Fruit fly (Drosophila melanogaster) whole organism, embryonic: Measurements from ENCODE around the gene CG11596.

ENCODE experiments used
- Atf3 ChIP-seq: fragments of 200-800 bp; sonication (Bioruptor generic); optimal IDR thresholded peaks from 3 replicates; lab custom pipeline; 2016; ENCODE audit warnings: missing biosample characterization, missing genetic modification characterization
- Atf6 ChIP-seq: fragments of 200-800 bp; sonication (Bioruptor generic); IDR thresholded peaks from 2 replicates; pipeline ENCODE4 v1.3.6; 2022; ENCODE audit warnings: missing biosample characterization, missing genetic modification characterization
- B-H2 ChIP-seq: fragments of 200-800 bp; sonication (Bioruptor generic); optimal IDR thresholded peaks from 2 replicates; lab custom pipeline; 2018; ENCODE audit warnings: missing biosample characterization, mild to moderate bottlenecking, missing genetic modification characterization
- BtbVII ChIP-seq: fragments of 200-800 bp; sonication (Bioruptor generic); optimal IDR thresholded peaks from 3 replicates; lab custom pipeline; 2017; ENCODE audit warnings: missing biosample characterization, mild to moderate bottlenecking, missing genetic modification characterization
- CG10147 ChIP-seq: fragments of 200-800 bp; sonication (Bioruptor generic); optimal IDR thresholded peaks from 2 replicates; lab custom pipeline; 2019; ENCODE audit warnings: missing biosample characterization, mild to moderate bottlenecking, missing genetic modification characterization, moderate library complexity
- CG10979 ChIP-seq: fragments of 200-800 bp; sonication (Bioruptor generic); optimal IDR thresholded peaks from 2 replicates; lab custom pipeline; 2018; ENCODE audit warnings: missing biosample characterization, mild to moderate bottlenecking, missing genetic modification characterization, moderate library complexity
- CG11696 ChIP-seq: fragments of 200-800 bp; sonication (Bioruptor generic); IDR thresholded peaks from 2 replicates; pipeline ENCODE4 v1.3.6; 2022; ENCODE audit warnings: missing biosample characterization, missing genetic modification characterization
- CG12391 ChIP-seq: fragments of 200-800 bp; sonication (Bioruptor generic); optimal IDR thresholded peaks from 3 replicates; lab custom pipeline; 2018; ENCODE audit warnings: missing biosample characterization, mild to moderate bottlenecking, missing genetic modification characterization, moderate library complexity
- CG12942 ChIP-seq: fragments of 200-800 bp; sonication (Bioruptor generic); optimal IDR thresholded peaks from 3 replicates; lab custom pipeline; 2016; ENCODE audit warnings: missing biosample characterization, missing genetic modification characterization
- CG13287 ChIP-seq: fragments of 200-800 bp; sonication (Bioruptor generic); IDR thresholded peaks from 2 replicates; pipeline ENCODE4 v1.3.6; 2022; ENCODE audit warnings: missing biosample characterization, missing genetic modification characterization; ENCODE audit not compliant: partially characterized antibody
- CG15011 ChIP-seq: fragments of 200-800 bp; sonication (Bioruptor generic); optimal IDR thresholded peaks from 3 replicates; lab custom pipeline; 2018; ENCODE audit warnings: missing biosample characterization, mild to moderate bottlenecking, missing genetic modification characterization
- CG1602 ChIP-seq: fragments of 200-800 bp; sonication (Bioruptor generic); optimal IDR thresholded peaks from 3 replicates; lab custom pipeline; 2016; ENCODE audit warnings: missing biosample characterization, missing genetic modification characterization
- CG17829 ChIP-seq: fragments of 200-800 bp; optimal IDR thresholded peaks from 2 replicates; lab custom pipeline; 2019; ENCODE audit warnings: missing biosample characterization, mild to moderate bottlenecking, missing genetic modification characterization, moderate library complexity
- CG18011 ChIP-seq: fragments of 200-800 bp; sonication (Bioruptor generic); optimal IDR thresholded peaks from 2 replicates; lab custom pipeline; 2017; ENCODE audit warnings: missing biosample characterization, missing genetic modification characterization, mild to moderate bottlenecking, moderate library complexity, missing genotype
- CG2712 ChIP-seq: fragments of 200-800 bp; optimal IDR thresholded peaks from 3 replicates; lab custom pipeline; 2019; ENCODE audit warnings: missing biosample characterization, mild to moderate bottlenecking, missing genetic modification characterization, moderate library complexity
- CG3065 ChIP-seq: fragments of 200-800 bp; sonication (Bioruptor generic); optimal IDR thresholded peaks from 2 replicates; lab custom pipeline; 2016; ENCODE audit warnings: missing biosample characterization, missing genetic modification characterization
- CG31365 ChIP-seq: fragments of 200-800 bp; sonication (Bioruptor generic); optimal IDR thresholded peaks from 2 replicates; lab custom pipeline; 2018; ENCODE audit warnings: missing biosample characterization, mild to moderate bottlenecking, missing genetic modification characterization
- CG3163 ChIP-seq: fragments of 200-800 bp; sonication (Bioruptor generic); optimal IDR thresholded peaks from 3 replicates; lab custom pipeline; 2016; ENCODE audit warnings: missing biosample characterization, missing genetic modification characterization
- CG34224 ChIP-seq: fragments of 200-800 bp; sonication (Bioruptor generic); IDR thresholded peaks from 3 replicates; pipeline ENCODE4 v1.3.6; 2022; ENCODE audit warnings: missing biosample characterization, missing genetic modification characterization; ENCODE audit not compliant: partially characterized antibody
- CG4282 ChIP-seq: fragments of 200-800 bp; sonication (Bioruptor generic); optimal IDR thresholded peaks from 2 replicates; lab custom pipeline; 2016; ENCODE audit warnings: missing biosample characterization, missing genetic modification characterization
- CG7786 ChIP-seq: fragments of 200-800 bp; sonication (Bioruptor generic); optimal IDR thresholded peaks from 2 replicates; lab custom pipeline; 2016; ENCODE audit warnings: missing biosample characterization, missing genetic modification characterization
- CG8359 ChIP-seq: fragments of 200-800 bp; sonication (Bioruptor generic); optimal IDR thresholded peaks from 2 replicates; lab custom pipeline; 2017; ENCODE audit warnings: missing biosample characterization, mild to moderate bottlenecking, missing genetic modification characterization, borderline replicate concordance
- CG9876 ChIP-seq: fragments of 200-800 bp; sonication (Bioruptor generic); optimal IDR thresholded peaks from 2 replicates; lab custom pipeline; 2016; ENCODE audit warnings: missing biosample characterization, missing genetic modification characterization
- Camta ChIP-seq: fragments of 200-800 bp; sonication (Bioruptor generic); optimal IDR thresholded peaks from 2 replicates; lab custom pipeline; 2016; ENCODE audit warnings: missing biosample characterization, missing genetic modification characterization
- Chrac-16 ChIP-seq: fragments of 200-800 bp; sonication (Bioruptor generic); optimal IDR thresholded peaks from 3 replicates; lab custom pipeline; 2016; ENCODE audit warnings: missing biosample characterization, missing genetic modification characterization
- CrebB ChIP-seq: fragments of 200-800 bp; sonication (Bioruptor generic); optimal IDR thresholded peaks from 3 replicates; lab custom pipeline; 2018; ENCODE audit warnings: missing biosample characterization, mild to moderate bottlenecking, missing genetic modification characterization
- D19A ChIP-seq: fragments of 200-800 bp; optimal IDR thresholded peaks from 3 replicates; lab custom pipeline; 2019; ENCODE audit warnings: missing biosample characterization, mild to moderate bottlenecking, missing genetic modification characterization, moderate library complexity
- Dad ChIP-seq: fragments of 200-800 bp; sonication (Bioruptor generic); optimal IDR thresholded peaks from 3 replicates; lab custom pipeline; 2016; ENCODE audit warnings: missing biosample characterization, missing genetic modification characterization
- Dref ChIP-seq: fragments of 200-800 bp; sonication (Bioruptor generic); IDR thresholded peaks from 2 replicates; pipeline ENCODE4 v1.3.6; 2022; ENCODE audit warnings: missing biosample characterization, missing genetic modification characterization
- GATAe ChIP-seq: fragments of 200-800 bp; sonication (Bioruptor generic); conservative IDR thresholded peaks from 2 replicates; pipeline ENCODE4 v1.3.6; 2022; ENCODE audit warnings: missing biosample characterization, missing genetic modification characterization
- Gsc ChIP-seq: fragments of 200-800 bp; sonication (Bioruptor generic); IDR thresholded peaks from 2 replicates; pipeline ENCODE4 v1.3.6; 2022; ENCODE audit warnings: missing biosample characterization, missing genetic modification characterization
- Hr3 ChIP-seq: fragments of 200-800 bp; sonication (Bioruptor generic); optimal IDR thresholded peaks from 3 replicates; lab custom pipeline; 2016; ENCODE audit warnings: missing biosample characterization, missing genetic modification characterization
- Nf-YC ChIP-seq: fragments of 200-800 bp; optimal IDR thresholded peaks from 3 replicates; lab custom pipeline; 2019; ENCODE audit warnings: missing biosample characterization, mild to moderate bottlenecking, missing genetic modification characterization, moderate library complexity
- Rx ChIP-seq: fragments of 200-800 bp; sonication (Bioruptor generic); IDR thresholded peaks from 2 replicates; pipeline ENCODE4 v1.3.6; 2022; ENCODE audit warnings: missing biosample characterization, missing genetic modification characterization
- Sry-β ChIP-seq: fragments of 200-800 bp; sonication (Bioruptor generic); optimal IDR thresholded peaks from 2 replicates; lab custom pipeline; 2018; ENCODE audit warnings: missing biosample characterization, mild to moderate bottlenecking, missing genetic modification characterization, moderate library complexity
- Sry-δ ChIP-seq: fragments of 200-800 bp; sonication (Bioruptor generic); optimal IDR thresholded peaks from 2 replicates; lab custom pipeline; 2016; ENCODE audit warnings: missing biosample characterization, missing genetic modification characterization
- ab ChIP-seq: fragments of 200-800 bp; sonication (Bioruptor generic); optimal IDR thresholded peaks from 2 replicates; lab custom pipeline; 2016; ENCODE audit warnings: missing biosample characterization, missing genetic modification characterization
- bbx ChIP-seq: fragments of 200-800 bp; sonication (Bioruptor generic); IDR thresholded peaks from 2 replicates; pipeline ENCODE4 v1.3.6; 2022; ENCODE audit warnings: missing biosample characterization, missing genetic modification characterization; ENCODE audit not compliant: partially characterized antibody
- cas ChIP-seq: fragments of 200-800 bp; sonication (Bioruptor generic); IDR thresholded peaks from 2 replicates; pipeline ENCODE4 v1.3.6; 2022; ENCODE audit warnings: missing biosample characterization, missing genetic modification characterization
- dimm ChIP-seq: fragments of 200-800 bp; sonication (Bioruptor generic); IDR thresholded peaks from 2 replicates; pipeline ENCODE4 v1.3.6; 2022; ENCODE audit warnings: missing biosample characterization, missing genetic modification characterization
- grau ChIP-seq: fragments of 200-800 bp; optimal IDR thresholded peaks from 3 replicates; lab custom pipeline; 2019; ENCODE audit warnings: missing biosample characterization, mild to moderate bottlenecking, missing genetic modification characterization, moderate library complexity
- ham ChIP-seq: fragments of 200-800 bp; sonication (Bioruptor generic); IDR thresholded peaks from 2 replicates; pipeline ENCODE4 v1.3.6; 2022; ENCODE audit warnings: missing biosample characterization, missing genetic modification characterization
- kni ChIP-seq: fragments of 200-800 bp; sonication (Bioruptor generic); optimal IDR thresholded peaks from 3 replicates; lab custom pipeline; 2017; ENCODE audit warnings: mild to moderate bottlenecking, missing biosample characterization, missing genetic modification reagents, missing genetic modification characterization
- mirr ChIP-seq: fragments of 200-800 bp; sonication (Bioruptor generic); optimal IDR thresholded peaks from 3 replicates; lab custom pipeline; 2018; ENCODE audit warnings: missing biosample characterization, mild to moderate bottlenecking, missing genetic modification characterization
- nerfin-2 ChIP-seq: fragments of 200-800 bp; sonication (Bioruptor generic); IDR thresholded peaks from 2 replicates; pipeline ENCODE4 v1.3.6; 2022; ENCODE audit warnings: missing biosample characterization, missing genetic modification characterization; ENCODE audit not compliant: partially characterized antibody
- otp ChIP-seq: fragments of 200-800 bp; sonication (Bioruptor generic); IDR thresholded peaks from 3 replicates; pipeline ENCODE4, ENCODE4 v1.3.6; 2022; ENCODE audit warnings: missing biosample characterization, missing genetic modification characterization
- pita ChIP-seq: fragments of 200-800 bp; sonication (Bioruptor generic); optimal IDR thresholded peaks from 2 replicates; lab custom pipeline; 2017; ENCODE audit warnings: missing biosample characterization, mild to moderate bottlenecking, missing genetic modification characterization
- ro ChIP-seq: fragments of 200-800 bp; sonication (Bioruptor generic); IDR thresholded peaks from 2 replicates; pipeline ENCODE4 v1.3.6; 2022; ENCODE audit warnings: missing biosample characterization, missing genetic modification characterization
- schlank ChIP-seq: fragments of 200-800 bp; sonication (Bioruptor generic); optimal IDR thresholded peaks from 2 replicates; lab custom pipeline; 2018; ENCODE audit warnings: missing biosample characterization, mild to moderate bottlenecking, missing genetic modification characterization
- slou ChIP-seq: fragments of 200-800 bp; sonication (Bioruptor generic); optimal IDR thresholded peaks from 3 replicates; lab custom pipeline; 2016; ENCODE audit warnings: missing biosample characterization, missing genetic modification characterization
- slp2 ChIP-seq: fragments of 200-800 bp; sonication (Bioruptor generic); optimal IDR thresholded peaks from 2 replicates; lab custom pipeline; 2016; ENCODE audit warnings: missing biosample characterization, missing genetic modification characterization

CG11596 gene

DNA sequence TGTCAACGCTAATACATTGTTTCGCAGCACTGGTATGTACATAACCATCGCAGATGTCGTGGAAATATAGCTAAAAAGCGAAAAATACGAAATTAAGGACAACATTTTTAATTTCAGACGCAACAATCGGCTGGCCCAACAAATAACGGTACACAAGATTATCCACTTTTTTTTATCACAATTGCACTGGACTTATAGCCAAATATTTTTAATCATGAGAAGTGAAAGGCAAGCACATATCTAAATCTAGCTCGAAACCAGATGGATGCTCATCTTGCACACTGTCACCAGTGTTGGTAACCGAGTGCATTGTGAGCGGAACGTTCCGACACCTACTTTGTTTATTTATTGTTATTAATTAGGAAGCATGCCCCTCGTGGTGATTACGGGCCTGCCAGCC lies 12.5 kb downstream of the CG11596 start, which contains the start of the genes CG3857 and CG3587 (continued):
- peak; percentile 29 for TF ChIP-seq schlank (tag; lab: Kevin White, UChicago)
- no peak for TF ChIP-seq ab (GFP tag; lab: Kevin White, UChicago)
- peak; percentile 69 for TF ChIP-seq CG9876 (GFP tag; lab: Kevin White, UChicago)
- TF ChIP-seq Camta (GFP tag; lab: Kevin White, UChicago): peak; percentile 77
- peak; percentile 57 for TF ChIP-seq slou (GFP tag; lab: Kevin White, UChicago)
- TF ChIP-seq CrebB: peak; percentile 44
- no peak for TF ChIP-seq Dref (GFP tag; lab: Robert Waterston, UW)
- TF ChIP-seq Atf6 (GFP tag; lab: Robert Waterston, UW): peak; percentile 66; the same call in 1 of the 2 replicates
- peak; percentile 71 for TF ChIP-seq CG12942 (GFP tag; lab: Kevin White, UChicago)
- peak; percentile 64 for TF ChIP-seq CG4282 (GFP tag; lab: Kevin White, UChicago)
- peak; percentile 86 for TF ChIP-seq CG7786 (GFP tag; lab: Kevin White, UChicago)
- no peak for TF ChIP-seq CG3065 (GFP tag; lab: Kevin White, UChicago)
- peak; percentile 28 for TF ChIP-seq CG15011
- peak; percentile 67 for TF ChIP-seq CG10147
- TF ChIP-seq ham (GFP tag; lab: Robert Waterston, UW): no peak
- TF ChIP-seq ro (GFP tag; lab: Robert Waterston, UW): no peak
- no peak for TF ChIP-seq dimm (GFP tag; lab: Robert Waterston, UW)
- TF ChIP-seq cas (GFP tag; lab: Robert Waterston, UW): 0 out of 2 replicates have a peak, but pooled peaks have one; percentile 28
- TF ChIP-seq CG12391 (tag; lab: Kevin White, UChicago): peak; percentile 83
- TF ChIP-seq CG11696: no peak
- TF ChIP-seq grau: peak; percentile 74
- peak; percentile 74 for TF ChIP-seq CG17829 (tag; lab: Kevin White, UChicago)
- peak; percentile 44 for TF ChIP-seq B-H2 (GFP tag; lab: Kevin White, UChicago)
- TF ChIP-seq Rx (GFP tag; lab: Robert Waterston, UW): peak; percentile 45; the same call in 1 of the 2 replicates
- peak; percentile 51 for TF ChIP-seq Nf-YC (tag; lab: Kevin White, UChicago)
- TF ChIP-seq Atf3 (GFP tag; lab: Kevin White, UChicago): peak; percentile 75
- TF ChIP-seq bbx (GFP tag; lab: Robert Waterston, UW): no peak
- peak; percentile 75 for TF ChIP-seq CG1602 (GFP tag; lab: Kevin White, UChicago)
- no peak for TF ChIP-seq Gsc
- TF ChIP-seq CG8359 (GFP tag; lab: Kevin White, UChicago): peak; percentile 16
- TF ChIP-seq mirr: no peak
- peak; percentile 58 for TF ChIP-seq CG18011 (GFP tag; lab: Kevin White, UChicago)
- TF ChIP-seq BtbVII: peak; percentile 25
- no peak for TF ChIP-seq CG34224
- no peak for TF ChIP-seq CG31365 (tag; lab: Kevin White, UChicago)
- TF ChIP-seq Chrac-16 (GFP tag; lab: Kevin White, UChicago): peak; percentile 75
- no peak for TF ChIP-seq otp
- peak; percentile 67 for TF ChIP-seq CG3163
- no peak for TF ChIP-seq pita (GFP tag; lab: Kevin White, UChicago)
- TF ChIP-seq CG2712 (tag; lab: Kevin White, UChicago): peak; percentile 77
- TF ChIP-seq slp2 (GFP tag; lab: Kevin White, UChicago): peak; percentile 66
- no peak; the same call in 1 of the 2 replicates for TF ChIP-seq GATAe (GFP tag; lab: Robert Waterston, UW)
- TF ChIP-seq CG13287 (GFP tag; lab: Robert Waterston, UW): peak; percentile 62
- peak; percentile 58 for TF ChIP-seq Dad (GFP tag; lab: Kevin White, UChicago)
- no peak for TF ChIP-seq nerfin-2
- TF ChIP-seq Sry-δ: peak; percentile 61
- TF ChIP-seq Hr3 (GFP tag; lab: Kevin White, UChicago): peak; percentile 75
- peak; percentile 55 for TF ChIP-seq D19A (tag; lab: Kevin White, UChicago)
- TF ChIP-seq Sry-β (GFP tag; lab: Kevin White, UChicago): peak; percentile 99
- peak; percentile 31 for TF ChIP-seq kni
- peak; percentile 54 for TF ChIP-seq CG10979 (tag; lab: Kevin White, UChicago)
